Fruit fly (Drosophila melanogaster): ENCODE data around the gene Tpt.

Tpt gene

DNA sequence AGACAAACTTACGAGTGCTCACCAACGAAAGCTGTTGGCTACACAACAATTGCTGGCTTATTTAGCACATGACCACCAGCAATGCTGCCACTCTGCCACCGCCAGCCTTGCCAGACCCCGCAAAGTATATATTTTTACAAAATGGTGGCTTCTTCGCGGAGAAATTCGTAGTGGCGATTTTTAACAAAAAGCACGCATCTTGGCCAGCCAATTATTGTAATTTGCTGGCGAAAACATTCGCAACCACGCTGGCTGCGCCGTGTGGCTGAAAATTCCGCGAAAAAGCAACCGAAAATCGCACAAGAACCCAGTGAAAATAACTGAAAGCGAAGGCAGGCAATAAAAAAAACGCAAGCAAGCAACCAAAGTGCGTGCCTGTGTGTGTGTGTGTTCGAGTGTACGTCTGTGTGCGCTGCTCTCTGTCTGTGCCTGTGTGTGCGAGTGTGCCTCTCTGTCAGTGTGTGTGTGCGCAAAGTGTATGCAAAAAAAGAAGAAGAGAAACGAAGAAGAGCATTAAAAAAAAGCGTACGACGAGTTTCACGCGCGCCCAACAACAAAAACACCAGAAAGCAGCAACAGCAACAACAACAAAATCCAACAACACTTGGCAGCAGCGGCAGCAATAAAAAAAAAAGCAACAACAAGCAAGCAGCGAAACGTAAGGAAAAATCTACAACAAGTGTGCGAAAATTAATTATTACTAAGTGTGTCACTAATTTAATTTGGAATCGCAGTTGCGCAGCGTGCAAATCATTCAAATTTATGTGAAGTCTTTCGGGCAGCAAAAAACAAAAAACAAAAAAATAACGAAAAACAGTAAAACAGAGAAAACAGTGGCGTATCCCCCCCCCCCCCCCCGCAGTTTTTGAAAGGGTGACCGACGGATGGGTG, 45.0 kb upstream of the Tpt start, which contains the start of gene Gug (continued):
- TF ChIP-seq TFAM (GFP tag; optimal IDR thresholded peaks at IDR 0.05) (no peak), Dek (tag; optimal IDR thresholded peaks at IDR 0.05) (no peak), sr (GFP tag; IDR thresholded peaks at IDR 0.05) (0 out of 3 replicates have a peak, but pooled peaks have one; percentile 4), CG14441 (GFP tag; IDR thresholded peaks at IDR 0.05) (no peak), CG17568 (GFP tag; optimal IDR thresholded peaks at IDR 0.05) (no peak), Dll (GFP tag; IDR thresholded peaks at IDR 0.05; ENCODE audit: partially characterized antibody) (no peak), Ptx1 (GFP tag; IDR thresholded peaks at IDR 0.05) (no peak), hth (optimal IDR thresholded peaks at IDR 0.05) (no peak), caup (GFP tag; optimal IDR thresholded peaks at IDR 0.05; ENCODE audit: severe bottlenecking) (no peak), CG4854 (GFP tag; optimal IDR thresholded peaks at IDR 0.05) (no peak), CG7271 (tag; optimal IDR thresholded peaks at IDR 0.05) (no peak), CG8359 (GFP tag; optimal IDR thresholded peaks at IDR 0.05; ENCODE audit: borderline replicate concordance) (no peak), lmd (GFP tag; IDR thresholded peaks at IDR 0.05) (peak; percentile 19; the same call in 1 of the 2 replicates), eve (GFP tag; optimal IDR thresholded peaks at IDR 0.05) (no peak), sob (GFP tag; IDR thresholded peaks at IDR 0.05) (peak; percentile 24; the same call in 1 of the 2 replicates), CG6175 (GFP tag; IDR thresholded peaks at IDR 0.05) (no peak), p53 (GFP tag; optimal IDR thresholded peaks at IDR 0.05) (no peak), tup (GFP tag; optimal IDR thresholded peaks at IDR 0.05) (no peak), H2.0 (GFP tag; IDR thresholded peaks at IDR 0.05) (no peak), sna (GFP tag; IDR thresholded peaks at IDR 0.05; ENCODE audit: partially characterized antibody) (no peak), MESR4 (GFP tag; optimal IDR thresholded peaks at IDR 0.05) (peak; percentile 97), Atf6 (GFP tag; IDR thresholded peaks at IDR 0.05) (peak; percentile 12; the same call in 1 of the 2 replicates), CG13894 (tag; optimal IDR thresholded peaks at IDR 0.05) (peak; percentile 30), HLH3B (GFP tag; IDR thresholded peaks at IDR 0.05) (0 out of 2 replicates have a peak, but pooled peaks have one; percentile 4), Eip74EF (GFP tag; optimal IDR thresholded peaks at IDR 0.05) (no peak), CG7963 (GFP tag; IDR thresholded peaks at IDR 0.05; ENCODE audit: partially characterized antibody) (no peak), CG15514 (GFP tag; optimal IDR thresholded peaks at IDR 0.05) (peak; percentile 38), cato (GFP tag; optimal IDR thresholded peaks at IDR 0.05; ENCODE audit: borderline replicate concordance) (no peak), MBD-R2 (GFP tag; IDR thresholded peaks at IDR 0.05) (peak; percentile 16), ranshi (GFP tag; IDR thresholded peaks at IDR 0.05) (peak; percentile 39; the same call in 1 of the 2 replicates), Med (GFP tag) (peak; percentile 76), Max (GFP tag; optimal IDR thresholded peaks at IDR 0.05) (no peak), E2f2 (GFP tag; IDR thresholded peaks at IDR 0.05) (no peak), CG6683 (GFP tag; optimal IDR thresholded peaks at IDR 0.05) (no peak), CG33213 (GFP tag; optimal IDR thresholded peaks at IDR 0.05) (peak; percentile 32), Gug (GFP tag; IDR thresholded peaks at IDR 0.05) (peak; percentile 64), Abd-B (GFP tag; optimal IDR thresholded peaks at IDR 0.05) (peak; percentile 79), slbo (GFP tag; IDR thresholded peaks at IDR 0.05) (peak; percentile 24; the same call in 1 of the 2 replicates), CG9797 (GFP tag; optimal IDR thresholded peaks at IDR 0.05) (peak; percentile 84), H15 (GFP tag; IDR thresholded peaks at IDR 0.05) (no peak), kni (GFP tag; optimal IDR thresholded peaks at IDR 0.05) (peak; percentile 15), CG3726 (GFP tag; IDR thresholded peaks at IDR 0.05) (no peak), bigmax (GFP tag; optimal IDR thresholded peaks at IDR 0.05) (no peak), CG6654 (GFP tag; optimal IDR thresholded peaks at IDR 0.05) (no peak), sisA (GFP tag; IDR thresholded peaks at IDR 0.05) (peak; percentile 22; the same call in 1 of the 2 replicates), ci (GFP tag; IDR thresholded peaks at IDR 0.05) (peak; percentile 16; the same call in 1 of the 3 replicates), CG13624 (GFP tag; optimal IDR thresholded peaks at IDR 0.05) (peak; percentile 10), yki (optimal IDR thresholded peaks at IDR 0.05) (no peak)

All from whole organism, embryonic.